Worm (Caenorhabditis elegans): ENCODE results near the gene flcn-1.
"Not testable (repeated sequence)": the region's sequence is repeated elsewhere in the genome, so short reads cannot be mapped to it uniquely, and the experiment has no call there.

DNA sequence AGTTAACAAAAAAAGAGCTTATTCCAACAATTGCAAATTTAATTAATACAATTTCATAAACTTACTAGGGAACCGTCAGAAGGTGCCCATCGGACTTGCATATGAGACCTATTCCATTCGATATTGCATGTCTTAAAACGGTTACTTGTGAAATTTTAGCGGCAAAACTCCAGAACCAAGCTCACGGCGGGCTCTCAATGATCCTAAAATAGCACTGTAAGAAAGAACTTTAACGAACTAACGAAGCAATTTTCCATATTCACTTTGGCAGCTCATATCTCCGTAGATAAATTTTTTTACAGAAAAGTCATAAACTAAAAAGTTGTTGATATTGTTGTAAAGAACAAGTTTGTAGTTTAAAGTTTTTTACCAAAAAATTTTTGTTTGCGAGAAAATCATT, 20.9 kb upstream of the flcn-1 start, which contains the start of gene B0252.3:
- TF ChIP-seq ceh-82 (tag; optimal IDR thresholded peaks at IDR 0.05); elt-1 (tag; optimal IDR thresholded peaks at IDR 0.05); zag-1 (tag; optimal IDR thresholded peaks at IDR 0.05); ama-1 (optimal IDR thresholded peaks at IDR 0.05); unc-62 (GFP tag; optimal IDR thresholded peaks at IDR 0.05); fos-1 (tag; optimal IDR thresholded peaks at IDR 0.05); nhr-76 (tag; optimal IDR thresholded peaks at IDR 0.05); nhr-67 (tag; optimal IDR thresholded peaks at IDR 0.05): not testable (repeated sequence)

Data from whole organism, L3 larva.